Worm (Caenorhabditis elegans) whole organism, early embryonic: ENCODE measurements around the gene pgap-2.

Experiments
- ama-1 ChIP-seq: fragments of 150-350 bp; optimal IDR thresholded peaks from 2 replicates; lab custom pipeline; 2014
- ets-7 ChIP-seq: sonication (generic microtip); optimal IDR thresholded peaks from 2 replicates; lab custom pipeline; 2016; ENCODE audit warnings: missing genotype, missing genetic modification characterization, missing compliant biosample characterization

DNA sequence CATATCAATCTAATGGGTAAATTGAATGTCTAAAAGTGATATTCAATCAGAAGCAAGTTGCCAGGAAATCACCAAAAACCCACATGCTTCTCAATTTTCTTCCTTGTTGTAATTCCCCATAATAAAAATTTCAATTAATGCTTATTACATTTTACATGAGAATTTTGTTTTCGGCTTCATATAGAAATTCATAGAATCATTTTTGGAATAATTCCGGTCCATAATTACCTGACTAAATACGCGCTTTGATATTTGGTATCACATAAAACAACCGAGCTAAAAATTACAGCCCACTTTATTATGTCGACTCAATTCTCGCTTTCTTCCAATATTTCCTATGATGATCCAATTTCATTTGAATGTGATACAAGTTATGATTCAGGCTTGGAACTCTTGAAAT lies 33.4 kb upstream of the pgap-2 start, which contains the start of gene srg-13:
- TF ChIP-seq ama-1 (lab: Kevin White, UChicago), result no peak
- TF ChIP-seq ets-7 (tag; lab: Kevin White, UChicago), result no peak
